Fruit fly (Drosophila melanogaster): Measurements from ENCODE around the gene CG7900.

The CG7900 gene

dm6 chr3R:8113833-8114673 lies 20.1 kb downstream of the CG7900 start (continued):
- TF ChIP-seq CG17912 (GFP tag; optimal IDR thresholded peaks at IDR 0.05) (no peak), CG12219 (GFP tag; optimal IDR thresholded peaks at IDR 0.05) (peak; percentile 60), nom (GFP tag; optimal IDR thresholded peaks at IDR 0.05) (peak; percentile 75), CG17612 (GFP tag; IDR thresholded peaks at IDR 0.05) (no peak), HmgZ (tag; optimal IDR thresholded peaks at IDR 0.05) (peak; percentile 41), CG17186 (GFP tag; optimal IDR thresholded peaks at IDR 0.05) (no peak), pb (GFP tag; optimal IDR thresholded peaks at IDR 0.05) (peak; percentile 85), luna (GFP tag; optimal IDR thresholded peaks at IDR 0.05) (peak; percentile 68), GATAe (GFP tag; conservative IDR thresholded peaks at IDR 0.05) (no peak), CG31224 (GFP tag; IDR thresholded peaks at IDR 0.05) (peak; percentile 69), tup (GFP tag; optimal IDR thresholded peaks at IDR 0.05) (peak; percentile 74), Drgx (GFP tag; IDR thresholded peaks at IDR 0.05) (peak; percentile 71), NK7.1 (GFP tag; optimal IDR thresholded peaks at IDR 0.05) (peak; percentile 55), Dad (GFP tag; optimal IDR thresholded peaks at IDR 0.05) (peak; percentile 84), CG8089 (GFP tag; optimal IDR thresholded peaks at IDR 0.05) (peak; percentile 75), CG3163 (GFP tag; optimal IDR thresholded peaks at IDR 0.05) (peak; percentile 61), CG10274 (GFP tag; optimal IDR thresholded peaks at IDR 0.05) (peak; percentile 62), Nf-YB (GFP tag; optimal IDR thresholded peaks at IDR 0.05) (peak; percentile 42), ems (GFP tag; optimal IDR thresholded peaks at IDR 0.05) (peak; percentile 86), ind (GFP tag; optimal IDR thresholded peaks at IDR 0.05) (peak; percentile 76), CG7357 (GFP tag; IDR thresholded peaks at IDR 0.05) (peak; percentile 68; the same call in 2 of the 3 replicates), YL-1 (GFP tag; optimal IDR thresholded peaks at IDR 0.05) (peak; percentile 27), Doc2 (GFP tag; IDR thresholded peaks at IDR 0.05) (no peak), mam (GFP tag; optimal IDR thresholded peaks at IDR 0.05) (peak; percentile 76), CG6813 (GFP tag; optimal IDR thresholded peaks at IDR 0.05) (peak; percentile 86), CG30403 (GFP tag; optimal IDR thresholded peaks at IDR 0.05) (peak; percentile 84), peb (GFP tag; IDR thresholded peaks at IDR 0.05) (peak; percentile 68), crol (GFP tag; IDR thresholded peaks at IDR 0.05) (peak; percentile 91), CG15514 (GFP tag; optimal IDR thresholded peaks at IDR 0.05) (peak; percentile 72), CG13123 (GFP tag; optimal IDR thresholded peaks at IDR 0.05) (peak; percentile 49), sr (GFP tag; IDR thresholded peaks at IDR 0.05) (peak; percentile 62; the same call in 2 of the 3 replicates), gsb-n (tag; optimal IDR thresholded peaks at IDR 0.05) (peak; percentile 78), Antp (GFP tag; optimal IDR thresholded peaks at IDR 0.05) (peak; percentile 73), CG30020 (tag; optimal IDR thresholded peaks at IDR 0.05) (peak; percentile 21), CG10366 (GFP tag; IDR thresholded peaks at IDR 0.05) (peak; percentile 75), Dbx (GFP tag; IDR thresholded peaks at IDR 0.05) (peak; percentile 76), amos (GFP tag; IDR thresholded peaks at IDR 0.05; ENCODE audit: partially characterized antibody) (no peak), odd (GFP tag; optimal IDR thresholded peaks at IDR 0.05) (peak; percentile 58), Atf3 (GFP tag; optimal IDR thresholded peaks at IDR 0.05) (peak; percentile 71), lov (optimal IDR thresholded peaks at IDR 0.05) (no peak), lov (GFP tag; IDR thresholded peaks at IDR 0.05) (peak; percentile 76; the same call in 2 of the 3 replicates), B-H2 (GFP tag; optimal IDR thresholded peaks at IDR 0.05) (peak; percentile 26), ssp (GFP tag; IDR thresholded peaks at IDR 0.05) (peak; percentile 64), jing (GFP tag; optimal IDR thresholded peaks at IDR 0.05) (peak; percentile 42), eyg (GFP tag; optimal IDR thresholded peaks at IDR 0.05) (peak; percentile 73), Ravus (GFP tag; IDR thresholded peaks at IDR 0.05) (peak; percentile 35; the same call in 1 of the 2 replicates), bsh (GFP tag; optimal IDR thresholded peaks at IDR 0.05) (peak; percentile 71 to 85), CG42726 (GFP tag; IDR thresholded peaks at IDR 0.05; ENCODE audit: partially characterized antibody) (no peak), CG18619 (GFP tag; optimal IDR thresholded peaks at IDR 0.05) (peak; percentile 78)

Data from whole organism, embryonic.